Fruit fly (Drosophila melanogaster) whole organism, embryonic: ENCODE data around the gene MESR3.

Source experiments
- Bdp1 ChIP-seq: fragments of 200-800 bp; sonication (Bioruptor generic); optimal IDR thresholded peaks from 3 replicates; lab custom pipeline; 2016; ENCODE audit warnings: missing biosample characterization, missing genetic modification characterization
- C15 ChIP-seq: fragments of 200-800 bp; sonication (Bioruptor generic); IDR thresholded peaks from 3 replicates; pipeline ENCODE4 v1.3.6; 2022; ENCODE audit warnings: missing biosample characterization, missing genetic modification characterization
- CG10462 ChIP-seq: fragments of 200-800 bp; sonication (Bioruptor generic); optimal IDR thresholded peaks from 2 replicates; lab custom pipeline; 2016; ENCODE audit warnings: missing biosample characterization, missing genetic modification characterization
- CG10543 ChIP-seq: fragments of 200-800 bp; sonication (Bioruptor generic); optimal IDR thresholded peaks from 3 replicates; lab custom pipeline; 2017; ENCODE audit warnings: missing biosample characterization, mild to moderate bottlenecking, missing genetic modification characterization, moderate library complexity
- CG11398 ChIP-seq: fragments of 200-800 bp; sonication (Bioruptor generic); optimal IDR thresholded peaks from 2 replicates; lab custom pipeline; 2016; ENCODE audit warnings: missing biosample characterization, missing genetic modification characterization
- CG11696 ChIP-seq: fragments of 200-800 bp; sonication (Bioruptor generic); IDR thresholded peaks from 2 replicates; pipeline ENCODE4 v1.3.6; 2022; ENCODE audit warnings: missing biosample characterization, missing genetic modification characterization
- CG12155 ChIP-seq: fragments of 200-800 bp; sonication (Bioruptor generic); optimal IDR thresholded peaks from 3 replicates; lab custom pipeline; 2016; ENCODE audit warnings: missing biosample characterization, missing genetic modification characterization
- CG12299 ChIP-seq: fragments of 200-800 bp; sonication (Bioruptor generic); optimal IDR thresholded peaks from 2 replicates; lab custom pipeline; 2018; ENCODE audit warnings: missing biosample characterization, mild to moderate bottlenecking, missing genetic modification characterization
- CG12942 ChIP-seq: fragments of 200-800 bp; sonication (Bioruptor generic); optimal IDR thresholded peaks from 3 replicates; lab custom pipeline; 2016; ENCODE audit warnings: missing biosample characterization, missing genetic modification characterization
- CG13287 ChIP-seq: fragments of 200-800 bp; sonication (Bioruptor generic); IDR thresholded peaks from 2 replicates; pipeline ENCODE4 v1.3.6; 2022; ENCODE audit warnings: missing biosample characterization, missing genetic modification characterization; ENCODE audit not compliant: partially characterized antibody
- CG17385 ChIP-seq: fragments of 200-800 bp; sonication (Bioruptor generic); optimal IDR thresholded peaks from 3 replicates; lab custom pipeline; 2018; ENCODE audit warnings: missing biosample characterization, mild to moderate bottlenecking, missing genetic modification characterization
- CG2875 ChIP-seq: fragments of 200-800 bp; sonication (Bioruptor generic); optimal IDR thresholded peaks from 2 replicates; lab custom pipeline; 2017; ENCODE audit warnings: missing biosample characterization, mild to moderate bottlenecking, missing genetic modification characterization, missing genetic modification reagents
- CG33557 ChIP-seq: fragments of 200-800 bp; sonication (Bioruptor generic); optimal IDR thresholded peaks from 2 replicates; lab custom pipeline; 2019; ENCODE audit warnings: missing biosample characterization, mild to moderate bottlenecking, missing genetic modification characterization, moderate library complexity
- CG34422 ChIP-seq: fragments of 200-800 bp; sonication (Bioruptor generic); IDR thresholded peaks from 3 replicates; pipeline ENCODE4 v1.3.6; 2022; ENCODE audit warnings: missing biosample characterization, missing genetic modification characterization
- CG6765 ChIP-seq: fragments of 200-800 bp; sonication (Bioruptor generic); optimal IDR thresholded peaks from 3 replicates; lab custom pipeline; 2017; ENCODE audit warnings: missing biosample characterization, mild to moderate bottlenecking, missing genetic modification characterization
- CG7357 ChIP-seq: fragments of 200-800 bp; sonication (Bioruptor generic); IDR thresholded peaks from 3 replicates; pipeline ENCODE4 v1.3.6; 2022; ENCODE audit warnings: missing biosample characterization, missing genetic modification characterization
- CHES-1-like ChIP-seq: fragments of 200-800 bp; sonication (Bioruptor generic); optimal IDR thresholded peaks from 2 replicates; lab custom pipeline; 2016; ENCODE audit warnings: missing biosample characterization, missing genetic modification characterization
- Dad ChIP-seq: fragments of 200-800 bp; sonication (Bioruptor generic); optimal IDR thresholded peaks from 3 replicates; lab custom pipeline; 2016; ENCODE audit warnings: missing biosample characterization, missing genetic modification characterization
- Dip3 ChIP-seq: fragments of 200-800 bp; sonication (Bioruptor generic); optimal IDR thresholded peaks from 3 replicates; lab custom pipeline; 2016; ENCODE audit warnings: missing biosample characterization, missing genetic modification characterization
- Doc2 ChIP-seq: fragments of 200-800 bp; sonication (Bioruptor generic); IDR thresholded peaks from 2 replicates; pipeline ENCODE4 v1.3.6; 2022; ENCODE audit warnings: missing biosample characterization, missing genetic modification characterization
- Meics ChIP-seq: fragments of 200-800 bp; sonication (Bioruptor generic); optimal IDR thresholded peaks from 2 replicates; lab custom pipeline; 2017; ENCODE audit warnings: missing biosample characterization, mild to moderate bottlenecking, missing genetic modification characterization
- Nf-YA ChIP-seq: fragments of 200-800 bp; sonication (Bioruptor generic); IDR thresholded peaks from 2 replicates; pipeline ENCODE4 v1.3.6; 2022; ENCODE audit warnings: missing biosample characterization, missing genetic modification characterization
- Opbp ChIP-seq: fragments of 200-800 bp; sonication (Bioruptor generic); IDR thresholded peaks from 3 replicates; pipeline ENCODE4 v1.3.6; 2022; ENCODE audit warnings: missing biosample characterization, missing genetic modification characterization; ENCODE audit not compliant: partially characterized antibody
- Sry-β ChIP-seq: fragments of 200-800 bp; sonication (Bioruptor generic); optimal IDR thresholded peaks from 2 replicates; lab custom pipeline; 2018; ENCODE audit warnings: missing biosample characterization, mild to moderate bottlenecking, missing genetic modification characterization, moderate library complexity
- abd-A ChIP-seq: fragments of 200-800 bp; sonication (Bioruptor generic); optimal IDR thresholded peaks from 3 replicates; lab custom pipeline; 2019; ENCODE audit warnings: missing biosample characterization, mild to moderate bottlenecking, missing genetic modification characterization, moderate library complexity
- amos ChIP-seq: fragments of 200-800 bp; sonication (Bioruptor generic); IDR thresholded peaks from 2 replicates; pipeline ENCODE4 v1.3.6; 2022; ENCODE audit warnings: missing biosample characterization, missing genetic modification characterization; ENCODE audit not compliant: partially characterized antibody
- ato ChIP-seq: fragments of 200-800 bp; sonication (Bioruptor generic); IDR thresholded peaks from 2 replicates; pipeline ENCODE4 v1.3.6; 2022; ENCODE audit warnings: missing biosample characterization, missing genetic modification characterization; ENCODE audit not compliant: partially characterized antibody
- cas ChIP-seq: fragments of 200-800 bp; sonication (Bioruptor generic); IDR thresholded peaks from 2 replicates; pipeline ENCODE4 v1.3.6; 2022; ENCODE audit warnings: missing biosample characterization, missing genetic modification characterization
- cg ChIP-seq: fragments of 200-800 bp; sonication (Bioruptor generic); optimal IDR thresholded peaks from 3 replicates; lab custom pipeline; 2019; ENCODE audit warnings: missing biosample characterization, mild to moderate bottlenecking, missing genetic modification characterization, moderate library complexity
- corto ChIP-seq: fragments of 200-800 bp; sonication (Bioruptor generic); optimal IDR thresholded peaks from 2 replicates; lab custom pipeline; 2016; ENCODE audit warnings: missing biosample characterization, mild to moderate bottlenecking, missing genetic modification characterization, moderate library complexity
- croc ChIP-seq: fragments of 200-800 bp; sonication (Bioruptor generic); conservative IDR thresholded peaks from 3 replicates; pipeline ENCODE4 v1.3.6; 2022; ENCODE audit warnings: missing biosample characterization, missing genetic modification characterization
- dan ChIP-seq: fragments of 200-800 bp; sonication (Bioruptor generic); IDR thresholded peaks from 2 replicates; pipeline ENCODE4 v1.3.6; 2022; ENCODE audit warnings: missing biosample characterization, missing genetic modification characterization
- dm ChIP-seq: fragments of 200-800 bp; sonication (Bioruptor generic); optimal IDR thresholded peaks from 3 replicates; lab custom pipeline; 2016; ENCODE audit warnings: missing biosample characterization, missing genetic modification characterization
- gem ChIP-seq: fragments of 200-800 bp; sonication (Bioruptor generic); optimal IDR thresholded peaks from 2 replicates; lab custom pipeline; 2019; ENCODE audit warnings: missing biosample characterization, mild to moderate bottlenecking, missing genetic modification characterization, moderate library complexity
- ham ChIP-seq: fragments of 200-800 bp; sonication (Bioruptor generic); IDR thresholded peaks from 2 replicates; pipeline ENCODE4 v1.3.6; 2022; ENCODE audit warnings: missing biosample characterization, missing genetic modification characterization
- her ChIP-seq: fragments of 200-800 bp; sonication (Bioruptor generic); optimal IDR thresholded peaks from 2 replicates; lab custom pipeline; 2016; ENCODE audit warnings: missing biosample characterization, missing genetic modification characterization
- jigr1 ChIP-seq: fragments of 200-800 bp; sonication (Bioruptor generic); IDR thresholded peaks from 3 replicates; pipeline ENCODE4 v1.3.6; 2022; ENCODE audit warnings: missing biosample characterization, missing genetic modification characterization
- lilli ChIP-seq: fragments of 200-800 bp; sonication (Bioruptor generic); optimal IDR thresholded peaks from 3 replicates; lab custom pipeline; 2016; ENCODE audit warnings: missing biosample characterization, missing genetic modification characterization
- pum ChIP-seq: fragments of 200-800 bp; sonication (Bioruptor generic); optimal IDR thresholded peaks from 2 replicates; lab custom pipeline; 2016; ENCODE audit warnings: missing biosample characterization, missing genetic modification characterization
- repo ChIP-seq: fragments of 200-800 bp; sonication (Bioruptor generic); optimal IDR thresholded peaks from 2 replicates; lab custom pipeline; 2016; ENCODE audit warnings: missing biosample characterization, missing genetic modification characterization
- shn ChIP-seq: fragments of 200-800 bp; sonication (Bioruptor generic); optimal IDR thresholded peaks from 3 replicates; lab custom pipeline; 2016; ENCODE audit warnings: missing biosample characterization, missing genetic modification characterization
- sim ChIP-seq: fragments of 200-800 bp; sonication (Bioruptor generic); IDR thresholded peaks from 2 replicates; pipeline ENCODE4 v1.3.6; 2022; ENCODE audit warnings: missing biosample characterization, missing genetic modification characterization
- slp2 ChIP-seq: fragments of 200-800 bp; sonication (Bioruptor generic); optimal IDR thresholded peaks from 2 replicates; lab custom pipeline; 2016; ENCODE audit warnings: missing biosample characterization, missing genetic modification characterization
- tgo ChIP-seq: fragments of 200-800 bp; sonication (Bioruptor generic); IDR thresholded peaks from 3 replicates; pipeline ENCODE4 v1.3.6; 2022; ENCODE audit warnings: missing biosample characterization, missing genetic modification characterization
- zf30C ChIP-seq: fragments of 200-800 bp; sonication (Bioruptor generic); optimal IDR thresholded peaks from 3 replicates; lab custom pipeline; 2018; ENCODE audit warnings: missing biosample characterization, mild to moderate bottlenecking, missing genetic modification characterization
- zfh2 ChIP-seq: fragments of 200-800 bp; sonication (Bioruptor generic); optimal IDR thresholded peaks from 2 replicates; lab custom pipeline; 2016; ENCODE audit warnings: missing biosample characterization, missing genetic modification characterization

Gene MESR3

DNA sequence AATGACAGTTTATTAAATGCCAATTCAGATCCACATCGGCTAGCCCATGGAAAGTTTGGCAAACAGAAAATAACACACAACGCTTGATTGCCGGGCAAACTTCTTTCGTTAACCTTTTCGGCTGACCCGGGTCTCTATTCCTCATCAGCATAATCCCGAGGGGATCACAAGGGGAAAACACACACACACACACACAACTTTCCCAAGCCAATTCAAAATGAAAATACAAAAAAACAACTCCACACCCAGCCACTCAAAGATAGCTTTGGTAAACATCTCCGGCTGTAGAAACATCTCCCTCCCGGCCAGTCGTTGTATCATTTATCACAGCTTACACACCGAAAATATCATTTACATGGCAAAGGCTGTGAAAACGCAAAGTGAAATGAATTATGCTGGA, 3.1 kb downstream of the MESR3 start (continued):
- peak; percentile 19 for TF ChIP-seq cg (GFP tag; lab: Kevin White, UChicago)

DNA sequence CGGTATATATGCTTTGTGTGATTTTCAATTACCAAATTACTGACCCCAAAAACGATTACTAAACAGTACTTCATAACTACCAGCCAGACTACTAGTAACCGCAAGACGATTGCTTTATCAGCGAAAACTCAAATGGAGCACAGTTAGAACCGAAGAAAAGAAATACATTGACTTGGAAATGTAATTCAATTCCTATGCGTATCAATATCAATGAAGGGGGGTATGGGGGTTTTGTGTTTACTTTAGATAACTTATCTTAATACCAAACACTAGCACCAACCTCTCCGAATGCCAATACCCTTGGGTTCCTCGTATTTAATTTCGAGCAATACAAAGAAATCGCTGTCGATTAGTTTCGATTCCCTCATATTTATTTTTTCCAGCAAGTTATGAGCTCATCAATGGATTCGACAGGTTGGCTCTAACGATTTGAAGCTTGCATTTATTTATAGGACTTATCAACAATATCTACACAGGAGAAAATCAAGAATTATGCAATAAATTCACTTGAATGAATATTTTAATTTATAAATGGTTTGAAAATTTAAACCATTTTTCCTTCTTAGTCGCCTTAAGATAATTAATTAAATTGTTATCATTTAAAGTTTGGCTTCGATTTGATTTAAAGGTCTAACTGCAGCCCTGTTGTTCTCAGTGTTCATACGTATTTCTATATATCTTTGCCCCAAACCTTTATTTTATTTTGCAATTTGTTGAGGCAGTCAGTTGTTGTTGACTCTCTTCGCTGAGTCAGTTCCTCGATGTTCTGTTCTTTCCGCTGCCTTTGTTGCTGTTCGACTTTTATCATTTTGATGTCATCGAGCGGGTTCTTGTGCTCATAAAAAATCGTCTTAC, 4.5 kb downstream of the MESR3 start:
- peak; percentile 74 for TF ChIP-seq zf30C
- no peak for TF ChIP-seq slp2 (GFP tag; lab: Kevin White, UChicago)
- peak; percentile 51 for TF ChIP-seq zfh2
- TF ChIP-seq Meics (GFP tag; lab: Kevin White, UChicago): peak; percentile 85
- TF ChIP-seq CG7357 (GFP tag; lab: Robert Waterston, UW): peak; percentile 62; the same call in 2 of the 3 replicates
- peak; percentile 30 for TF ChIP-seq shn (GFP tag; lab: Kevin White, UChicago)
- no peak for TF ChIP-seq dan (GFP tag; lab: Robert Waterston, UW)
- no peak for TF ChIP-seq Doc2
- no peak for TF ChIP-seq amos
- peak; percentile 1 for TF ChIP-seq CHES-1-like (GFP tag; lab: Kevin White, UChicago)
- no peak for TF ChIP-seq jigr1 (GFP tag; lab: Robert Waterston, UW)
- peak; percentile 27 for TF ChIP-seq CG10462 (GFP tag; lab: Kevin White, UChicago)
- TF ChIP-seq CG33557 (GFP tag; lab: Kevin White, UChicago): peak; percentile 49
- TF ChIP-seq CG17385 (GFP tag; lab: Kevin White, UChicago): peak; percentile 77
- TF ChIP-seq repo (GFP tag; lab: Kevin White, UChicago): peak; percentile 16
- TF ChIP-seq cas (GFP tag; lab: Robert Waterston, UW): peak; percentile 62; the same call in 1 of the 2 replicates
- peak; percentile 85 for TF ChIP-seq CG10543 (GFP tag; lab: Kevin White, UChicago)
- no peak for TF ChIP-seq CG13287 (GFP tag; lab: Robert Waterston, UW)
- TF ChIP-seq pum (GFP tag; lab: Kevin White, UChicago): no peak
- peak; percentile 32 for TF ChIP-seq CG2875 (GFP tag; lab: Kevin White, UChicago)
- peak; percentile 3 for TF ChIP-seq dm (GFP tag; lab: Kevin White, UChicago)
- 0 out of 2 replicates have a peak, but pooled peaks have one; percentile 56 for TF ChIP-seq sim (GFP tag; lab: Robert Waterston, UW)
- peak; percentile 7 for TF ChIP-seq Dad
- no peak for TF ChIP-seq ato
- TF ChIP-seq Dip3 (GFP tag; lab: Kevin White, UChicago): peak; percentile 48
- TF ChIP-seq CG12942: peak; percentile 25
- peak; percentile 63 for TF ChIP-seq CG12299 (tag; lab: Kevin White, UChicago)
- TF ChIP-seq CG11696: peak; percentile 47; the same call in 1 of the 2 replicates
- 0 out of 2 replicates have a peak, but pooled peaks have one; percentile 22 for TF ChIP-seq ham (GFP tag; lab: Robert Waterston, UW)
- peak; percentile 71 for TF ChIP-seq CG12155 (GFP tag; lab: Kevin White, UChicago)
- no peak for TF ChIP-seq CG11398
- TF ChIP-seq Opbp: no peak
- TF ChIP-seq Sry-β (GFP tag; lab: Kevin White, UChicago): no peak
- TF ChIP-seq C15 (GFP tag; lab: Robert Waterston, UW): 0 out of 3 replicates have a peak, but pooled peaks have one; percentile 42
- peak; percentile 78 for TF ChIP-seq lilli (GFP tag; lab: Kevin White, UChicago)
- peak; percentile 46 for TF ChIP-seq Bdp1 (GFP tag; lab: Kevin White, UChicago)
- TF ChIP-seq corto (GFP tag; lab: Kevin White, UChicago): peak; percentile 71
- peak; percentile 62; the same call in 1 of the 2 replicates for TF ChIP-seq Nf-YA (GFP tag; lab: Robert Waterston, UW)
- TF ChIP-seq tgo: peak; percentile 86
- peak; percentile 44; the same call in 2 of the 3 replicates for TF ChIP-seq croc (GFP tag; lab: Robert Waterston, UW)
- TF ChIP-seq CG6765 (GFP tag; lab: Kevin White, UChicago): peak; percentile 77
- peak; percentile 64; the same call in 2 of the 3 replicates for TF ChIP-seq CG34422 (GFP tag; lab: Robert Waterston, UW)
- peak; percentile 88 for TF ChIP-seq gem (tag; lab: Kevin White, UChicago)
- TF ChIP-seq abd-A (tag; lab: Kevin White, UChicago): no peak
- TF ChIP-seq her (GFP tag; lab: Kevin White, UChicago): no peak
